Fruit fly (Drosophila melanogaster): ENCODE results near the gene Hsp26.

Hsp26 gene

dm6 chr3L:9370907-9371365 is 6.3 kb downstream of the Hsp26 start, which contains the start of gene Fdx1 (continued):
- TF ChIP-seq CG1832 (GFP tag; optimal IDR thresholded peaks at IDR 0.05) (no peak), nerfin-1 (tag; optimal IDR thresholded peaks at IDR 0.05) (no peak), HLH54F (GFP tag; optimal IDR thresholded peaks at IDR 0.05) (no peak), CG4328 (GFP tag; optimal IDR thresholded peaks at IDR 0.05) (no peak), CG18011 (GFP tag; optimal IDR thresholded peaks at IDR 0.05) (no peak), YL-1 (GFP tag; optimal IDR thresholded peaks at IDR 0.05) (peak; percentile 1), lbe (GFP tag; optimal IDR thresholded peaks at IDR 0.05) (peak; percentile 43), CG17359 (tag; optimal IDR thresholded peaks at IDR 0.05) (no peak), CG11398 (GFP tag; optimal IDR thresholded peaks at IDR 0.05) (no peak), CG8944 (GFP tag; optimal IDR thresholded peaks at IDR 0.05) (no peak), fu2 (GFP tag; optimal IDR thresholded peaks at IDR 0.05) (no peak), crp (GFP tag; optimal IDR thresholded peaks at IDR 0.05) (peak in 1 of 2 experiments; percentile 8), CG13123 (GFP tag; optimal IDR thresholded peaks at IDR 0.05) (no peak), Nf-YC (tag; optimal IDR thresholded peaks at IDR 0.05) (peak; percentile 52), crc (GFP tag; optimal IDR thresholded peaks at IDR 0.05) (no peak), exex (tag; optimal IDR thresholded peaks at IDR 0.05) (peak; percentile 32), nmo (GFP tag; optimal IDR thresholded peaks at IDR 0.05) (peak; percentile 45), CG11723 (GFP tag; optimal IDR thresholded peaks at IDR 0.05) (no peak), ase (GFP tag; IDR thresholded peaks at IDR 0.05) (0 out of 3 replicates have a peak, but pooled peaks have one; percentile 24), tna (GFP tag; IDR thresholded peaks at IDR 0.05; ENCODE audit: partially characterized antibody) (no peak), CG14441 (GFP tag; IDR thresholded peaks at IDR 0.05) (0 out of 2 replicates have a peak, but pooled peaks have one; percentile 29), Hand (GFP tag; optimal IDR thresholded peaks at IDR 0.05) (no peak), CG4707 (GFP tag; optimal IDR thresholded peaks at IDR 0.05) (no peak), CG18619 (GFP tag; optimal IDR thresholded peaks at IDR 0.05) (no peak), CG17568 (GFP tag; optimal IDR thresholded peaks at IDR 0.05) (no peak), D19A (tag; optimal IDR thresholded peaks at IDR 0.05) (no peak), Jarid2 (GFP tag; optimal IDR thresholded peaks at IDR 0.05) (no peak), tx (GFP tag; optimal IDR thresholded peaks at IDR 0.05) (no peak), CG43689 (GFP tag; IDR thresholded peaks at IDR 0.05) (no peak), CG30431 (GFP tag; optimal IDR thresholded peaks at IDR 0.05) (no peak), NC2α (GFP tag; optimal IDR thresholded peaks at IDR 0.05) (no peak), CG6689 (GFP tag; IDR thresholded peaks at IDR 0.05) (no peak), Spps (tag; optimal IDR thresholded peaks at IDR 0.05) (peak; percentile 5), CG14860 (GFP tag; IDR thresholded peaks at IDR 0.05; ENCODE audit: partially characterized antibody) (peak; percentile 49; the same call in 2 of the 3 replicates), CG6765 (GFP tag; optimal IDR thresholded peaks at IDR 0.05) (no peak), CG18476 (GFP tag; optimal IDR thresholded peaks at IDR 0.05) (peak; percentile 30), danr (GFP tag; IDR thresholded peaks at IDR 0.05) (no peak), CG4820 (GFP tag; optimal IDR thresholded peaks at IDR 0.05) (peak; percentile 34), Pdp1 (GFP tag; optimal IDR thresholded peaks at IDR 0.05) (peak in 1 of 2 experiments; percentile 59), CG11093 (GFP tag; IDR thresholded peaks at IDR 0.05) (no peak), lola (GFP tag; optimal IDR thresholded peaks at IDR 0.05) (peak in 1 of 3 experiments; percentile 14), CG4730 (GFP tag; IDR thresholded peaks at IDR 0.05) (no peak), Ravus (GFP tag; IDR thresholded peaks at IDR 0.05) (no peak), cato (GFP tag; optimal IDR thresholded peaks at IDR 0.05; ENCODE audit: borderline replicate concordance) (no peak), Meics (GFP tag; optimal IDR thresholded peaks at IDR 0.05) (peak; percentile 42), dpn (GFP tag; optimal IDR thresholded peaks at IDR 0.05) (peak in 1 of 2 experiments; percentile 59), tin (GFP tag; optimal IDR thresholded peaks at IDR 0.05) (peak; percentile 41), fd102C (GFP tag; optimal IDR thresholded peaks at IDR 0.05) (no peak), CrebB (tag; optimal IDR thresholded peaks at IDR 0.05) (peak; percentile 6), slbo (GFP tag; IDR thresholded peaks at IDR 0.05) (peak; percentile 74)
